Worm (Caenorhabditis elegans) whole organism, young adult: ENCODE measurements around the gene C14C6.13.

Experiments used
- B0019.2 ChIP-seq: fragments of 200-800 bp; sonication (Bioruptor generic); conservative IDR thresholded peaks from 2 replicates; pipeline ENCODE4 v1.3.6; 2022; ENCODE audit warnings: missing genetic modification reagents, missing genetic modification characterization, missing compliant biosample characterization
- C06A6.2 ChIP-seq: fragments of 200-800 bp; sonication (Bioruptor generic); conservative IDR thresholded peaks from 2 replicates; pipeline ENCODE4 v1.3.6; 2022; ENCODE audit warnings: missing genetic modification characterization, missing compliant biosample characterization
- ama-1 ChIP-seq, 3 experiments: fragments of 150-350 bp in 1 of 3; sonication (generic microtip) in 2 of 3; optimal IDR thresholded peaks; 2 replicates each; lab custom pipeline; 2014 to 2018; ENCODE audit warnings: missing biosample characterization in 2 of 3, missing genetic modification characterization in 2 of 3, missing genetic modification reagents in 2 of 3
- ceh-91 ChIP-seq: fragments of 200-800 bp; sonication (Bioruptor generic); IDR thresholded peaks from 2 replicates; pipeline ENCODE4 v1.3.6; 2022; ENCODE audit warnings: missing genetic modification reagents, missing genetic modification characterization, missing compliant biosample characterization
- chd-7 ChIP-seq: sonication (generic microtip); optimal IDR thresholded peaks from 2 replicates; lab custom pipeline; 2016; ENCODE audit warnings: mild to moderate bottlenecking, missing genetic modification characterization, moderate library complexity, missing compliant biosample characterization
- dpl-1 ChIP-seq: fragments of 150-350 bp; optimal IDR thresholded peaks from 2 replicates; lab custom pipeline; 2014; ENCODE audit warnings: missing biosample characterization, missing genetic modification reagents, missing genetic modification characterization
- hlh-26 ChIP-seq: fragments of 200-800 bp; sonication (Bioruptor generic); conservative IDR thresholded peaks from 2 replicates; pipeline ENCODE4 v1.3.6; 2022; ENCODE audit warnings: missing genetic modification reagents, missing genetic modification characterization, missing compliant biosample characterization
- nhr-27 ChIP-seq: fragments of 200-800 bp; sonication (Bioruptor generic); optimal IDR thresholded peaks from 2 replicates; lab custom pipeline; 2018; ENCODE audit warnings: mild to moderate bottlenecking, missing genetic modification characterization, moderate library complexity, missing compliant biosample characterization
- sdz-38 ChIP-seq: sonication (generic microtip); optimal IDR thresholded peaks from 2 replicates; lab custom pipeline; 2016; ENCODE audit warnings: missing genotype, missing genetic modification characterization, missing compliant biosample characterization
- tbp1 ChIP-seq: fragments of 200-800 bp; sonication (Bioruptor generic); optimal IDR thresholded peaks from 2 replicates; lab custom pipeline; 2018; ENCODE audit warnings: mild to moderate bottlenecking, missing genetic modification characterization, missing compliant biosample characterization

ce11 chrV:536571-536970 lies 38.0 kb downstream of the C14C6.13 start, which contains the start of gene C14C6.5:
- TF ChIP-seq B0019.2 (no peak), nhr-27 (no peak), tbp1 (GFP tag; lab: Kevin White, UChicago) (no peak), ama-1 (optimal IDR thresholded peaks at IDR 0.05; lab: Kevin White, UChicago) (no peak), ama-1 (GFP tag; optimal IDR thresholded peaks at IDR 0.05; lab: Kevin White, UChicago) (no peak), sdz-38 (tag; lab: Kevin White, UChicago) (no peak), hlh-26 (no peak), ceh-91 (GFP tag; lab: Robert Waterston, UW) (no peak), C06A6.2 (GFP tag; lab: Robert Waterston, UW) (no peak), chd-7 (tag; lab: Kevin White, UChicago) (no peak), dpl-1 (no peak)
